Worm (Caenorhabditis elegans): Measurements from ENCODE around the gene srbc-33.

DNA sequence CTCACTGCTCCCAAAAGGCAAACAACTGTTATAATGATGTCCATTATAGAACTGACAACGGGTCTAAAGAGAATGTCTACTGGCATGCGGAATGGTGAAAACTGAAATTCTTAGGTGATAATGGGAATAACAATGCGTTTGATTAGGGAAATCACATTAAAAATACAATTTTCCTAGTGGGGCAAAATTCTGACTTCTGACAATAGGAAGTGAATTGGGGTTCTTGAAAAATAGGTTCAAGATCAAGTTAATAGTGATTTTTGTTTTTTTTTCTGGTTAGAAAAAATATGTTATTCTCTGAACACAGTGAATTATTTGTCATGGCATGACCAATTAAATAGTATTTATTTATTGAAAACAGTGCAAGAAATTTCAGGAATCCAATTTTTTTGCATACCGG, 2.3 kb upstream of the srbc-33 start, which contains the start of gene srbc-32:
- TF ChIP-seq snpc-4 (tag; optimal IDR thresholded peaks at IDR 0.05) (no peak), ZK546.5 (tag; optimal IDR thresholded peaks at IDR 0.05) (no peak), ztf-4 (tag; optimal IDR thresholded peaks at IDR 0.05) (no peak), nhr-10 (tag; optimal IDR thresholded peaks at IDR 0.05) (no peak), elt-3 (tag; optimal IDR thresholded peaks at IDR 0.05) (no peak), lin-13 (GFP tag; optimal IDR thresholded peaks at IDR 0.05) (no peak), lin-39 (tag; optimal IDR thresholded peaks at IDR 0.05) (no peak)

Measured in whole organism, L2 larva.